Worm (Caenorhabditis elegans): Measurements from ENCODE around the gene K06H6.4.

DNA sequence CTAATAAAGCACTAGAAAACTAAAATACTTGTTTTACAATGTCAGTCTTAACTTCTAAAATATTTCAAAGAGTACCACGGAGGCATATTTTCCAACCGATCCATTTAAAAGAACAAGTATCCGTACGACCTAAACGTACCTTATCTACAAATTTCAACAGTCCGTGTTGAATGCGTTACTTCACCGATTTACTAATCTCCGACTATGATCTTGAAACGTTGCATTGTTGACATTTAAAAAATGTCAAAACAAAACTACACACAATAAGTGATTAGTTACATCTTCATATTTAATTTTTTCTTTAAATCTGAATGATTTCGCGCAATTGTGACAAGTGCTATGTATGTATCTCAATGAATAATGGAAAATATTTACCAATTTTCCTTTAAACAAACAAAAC is 18.7 kb downstream of the K06H6.4 start:
- TF ChIP-seq egl-27 (tag; optimal IDR thresholded peaks at IDR 0.05) (no peak), nhr-12 (tag; optimal IDR thresholded peaks at IDR 0.05) (no peak), ces-1 (GFP tag; optimal IDR thresholded peaks at IDR 0.05) (no peak), ama-1 (optimal IDR thresholded peaks at IDR 0.05) (no peak), unc-98 (GFP tag; IDR thresholded peaks at IDR 0.05) (no peak), nhr-20 (tag; optimal IDR thresholded peaks at IDR 0.05) (no peak), sptf-1 (tag; optimal IDR thresholded peaks at IDR 0.05) (no peak), aha-1 (tag; optimal IDR thresholded peaks at IDR 0.05) (no peak), sox-4 (tag; optimal IDR thresholded peaks at IDR 0.05) (no peak), elt-3 (tag; optimal IDR thresholded peaks at IDR 0.05) (no peak), pax-3 (tag; optimal IDR thresholded peaks at IDR 0.05) (no peak)

Measured in whole organism, L1 larva.